Fruit fly (Drosophila melanogaster) whole organism, prepupa: ENCODE data around the gene ara.

ENCODE experiments used
- CG31627 ChIP-seq: fragments of 200-800 bp; sonication (Bioruptor generic); optimal IDR thresholded peaks from 3 replicates; lab custom pipeline; 2016; ENCODE audit warnings: missing biosample characterization, missing genetic modification characterization
- CG6808 ChIP-seq: fragments of 200-800 bp; sonication (Bioruptor generic); optimal IDR thresholded peaks from 3 replicates; lab custom pipeline; 2017; ENCODE audit warnings: missing biosample characterization, missing genetic modification characterization, mild to moderate bottlenecking, moderate library complexity, missing genetic modification reagents
- CG7368 ChIP-seq: fragments of 200-800 bp; sonication (Bioruptor generic); optimal IDR thresholded peaks from 3 replicates; lab custom pipeline; 2016; ENCODE audit warnings: missing biosample characterization, missing genetic modification characterization
- Gug ChIP-seq: fragments of 200-800 bp; sonication (Bioruptor generic); IDR thresholded peaks from 2 replicates; pipeline ENCODE4 v1.3.6; 2022; ENCODE audit warnings: missing biosample characterization, missing genetic modification characterization
- OdsH ChIP-seq: fragments of 200-800 bp; sonication (Bioruptor generic); optimal IDR thresholded peaks from 3 replicates; lab custom pipeline; 2016; ENCODE audit warnings: missing biosample characterization, missing genetic modification characterization
- fd59A ChIP-seq: fragments of 200-800 bp; sonication (Bioruptor generic); optimal IDR thresholded peaks from 2 replicates; lab custom pipeline; 2017; ENCODE audit warnings: missing biosample characterization, mild to moderate bottlenecking, missing genetic modification characterization, missing genetic modification reagents
- fd85E ChIP-seq: fragments of 200-800 bp; sonication (Bioruptor generic); optimal IDR thresholded peaks from 3 replicates; lab custom pipeline; 2016; ENCODE audit warnings: missing biosample characterization, missing genetic modification characterization
- net ChIP-seq: fragments of 200-800 bp; sonication (Bioruptor generic); optimal IDR thresholded peaks from 3 replicates; lab custom pipeline; 2016; ENCODE audit warnings: missing biosample characterization, missing genetic modification characterization
- salr ChIP-seq, 2 experiments: fragments of 200-800 bp; sonication (Bioruptor generic); optimal IDR thresholded peaks; 3 replicates each; lab custom pipeline; 2016 to 2018; ENCODE audit warnings: missing biosample characterization in 2 of 2, missing genetic modification characterization in 2 of 2, mild to moderate bottlenecking in 1 of 2
- spab ChIP-seq: fragments of 200-800 bp; sonication (Bioruptor generic); optimal IDR thresholded peaks from 2 replicates; lab custom pipeline; 2017; ENCODE audit warnings: missing biosample characterization, mild to moderate bottlenecking, missing genetic modification characterization, missing genetic modification reagents

DNA sequence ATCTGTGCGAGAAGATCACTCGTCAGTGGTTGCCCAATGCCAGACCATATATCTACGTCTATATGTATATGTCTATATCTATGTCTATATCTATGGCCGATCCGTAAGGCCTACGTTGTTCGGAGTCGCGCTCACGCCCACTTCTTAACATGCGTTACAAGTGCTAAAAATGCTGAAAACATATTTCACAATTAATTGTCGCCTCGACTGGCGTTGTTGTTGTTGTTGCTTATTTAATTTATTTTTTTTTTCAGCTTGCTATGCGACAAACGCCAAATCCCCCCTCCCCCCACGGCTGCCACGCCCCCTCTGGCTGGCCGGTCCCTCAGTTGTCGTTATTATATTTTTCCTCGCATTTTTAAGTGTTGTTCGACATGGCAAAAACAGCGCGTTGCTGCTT, 16.2 kb upstream of the ara start:
- TF ChIP-seq CG7368 (GFP tag; lab: Kevin White, UChicago) (no peak), Gug (GFP tag; lab: Robert Waterston, UW) (no peak), fd59A (GFP tag; lab: Kevin White, UChicago) (no peak), net (no peak), fd85E (GFP tag; lab: Kevin White, UChicago) (no peak), spab (GFP tag; lab: Kevin White, UChicago) (no peak), salr (GFP tag; optimal IDR thresholded peaks at IDR 0.05; lab: Kevin White, UChicago) (no peak), CG6808 (GFP tag; lab: Kevin White, UChicago) (no peak), OdsH (GFP tag; lab: Kevin White, UChicago) (no peak), CG31627 (GFP tag; lab: Kevin White, UChicago) (no peak)
